Worm (Caenorhabditis elegans) whole organism, L4 larva: ENCODE results near the gene ZK1240.6.

Experiments used
- Y48G9A.11 ChIP-seq: fragments of 200-800 bp; sonication (Bioruptor generic); IDR thresholded peaks from 2 replicates; pipeline ENCODE4 v1.3.6; 2022; ENCODE audit warnings: missing genetic modification reagents, missing genetic modification characterization, missing compliant biosample characterization
- aha-1 ChIP-seq: fragments of 150-350 bp; peaks from one replicate; lab custom pipeline; 2014; ENCODE audit warnings: missing biosample characterization, missing genetic modification characterization
- duxl-1 ChIP-seq: sonication (generic microtip); optimal IDR thresholded peaks from 2 replicates; lab custom pipeline; 2016; ENCODE audit warnings: mild to moderate bottlenecking, missing genetic modification characterization, moderate library complexity, missing compliant biosample characterization; ENCODE audit not compliant: poor library complexity
- egl-27 ChIP-seq: sonication (generic microtip); optimal IDR thresholded peaks from 3 replicates; lab custom pipeline; 2017; ENCODE audit warnings: missing biosample characterization, missing genetic modification reagents, missing genetic modification characterization
- fos-1 ChIP-seq: fragments of 150-350 bp; optimal IDR thresholded peaks from 2 replicates; lab custom pipeline; 2014; ENCODE audit warnings: missing biosample characterization, missing genetic modification characterization
- mxl-3 ChIP-seq: fragments of 200-800 bp; sonication (Bioruptor generic); optimal IDR thresholded peaks from 2 replicates; lab custom pipeline; 2018; ENCODE audit warnings: mild to moderate bottlenecking, missing genetic modification characterization, missing compliant biosample characterization
- nhr-41 ChIP-seq: fragments of 200-800 bp; sonication (Bioruptor generic); IDR thresholded peaks from 2 replicates; pipeline ENCODE4 v1.3.6; 2022; ENCODE audit warnings: missing genetic modification reagents, missing genetic modification characterization, missing compliant biosample characterization
- nhr-76 ChIP-seq: fragments of 150-350 bp; optimal IDR thresholded peaks from 2 replicates; lab custom pipeline; 2014; ENCODE audit warnings: missing biosample characterization, missing genetic modification characterization
- pha-4 ChIP-seq, 2 experiments: fragments of 150-350 bp in 1 of 2; fragments of 200-800 bp in 1 of 2; sonication (Bioruptor generic) in 1 of 2; IDR thresholded peaks in 1 of 2; optimal IDR thresholded peaks in 1 of 2; 2 replicates each; pipeline versions ENCODE4 v1.3.6 to Lab custom; 2014 to 2022; ENCODE audit warnings: missing genetic modification characterization in 2 of 2, missing genetic modification reagents in 2 of 2, missing biosample characterization in 1 of 2, missing compliant biosample characterization in 1 of 2
- snpc-4 ChIP-seq: fragments of 150-350 bp; optimal IDR thresholded peaks from 2 replicates; lab custom pipeline; 2014; ENCODE audit warnings: missing biosample characterization, missing genetic modification characterization
- zfp-3 ChIP-seq: fragments of 200-800 bp; sonication (Bioruptor generic); conservative IDR thresholded peaks from 2 replicates; pipeline ENCODE4 v1.3.6; 2022; ENCODE audit warnings: missing genetic modification reagents, missing genetic modification characterization, missing compliant biosample characterization

DNA sequence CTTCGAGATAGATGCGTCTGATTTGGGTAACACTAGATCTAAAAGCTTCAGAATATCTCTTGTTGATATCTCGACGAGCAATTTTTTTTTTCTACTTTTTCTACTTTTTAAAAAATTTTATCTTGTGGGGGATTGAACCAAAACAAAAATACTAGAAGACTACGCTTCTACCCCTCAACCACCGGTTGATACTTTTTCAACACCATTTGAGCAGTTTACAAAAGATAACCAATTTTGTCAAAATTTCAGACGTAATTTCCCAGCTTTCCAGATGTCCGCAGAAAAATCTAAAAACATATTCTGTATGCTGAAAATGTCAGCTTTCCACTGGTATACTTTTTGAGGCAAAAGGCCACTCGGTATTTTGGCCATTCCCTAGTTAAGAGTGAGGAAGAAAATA, 18.1 kb downstream of the ZK1240.6 start:
- TF ChIP-seq fos-1 (no peak), duxl-1 (no peak), Y48G9A.11 (no peak), nhr-76 (no peak), zfp-3 (GFP tag; lab: Robert Waterston, UW) (no peak), snpc-4 (tag; lab: Kevin White, UChicago) (no peak), mxl-3 (GFP tag; lab: Kevin White, UChicago) (no peak), egl-27 (tag; lab: Kevin White, UChicago) (no peak), aha-1 (peak; percentile 23), pha-4 (GFP tag; IDR thresholded peaks at IDR 0.05; lab: Robert Waterston, UW) (no peak), pha-4 (tag; optimal IDR thresholded peaks at IDR 0.05; lab: Kevin White, UChicago) (no peak), nhr-41 (GFP tag; lab: Robert Waterston, UW) (no peak)
